Fruit fly (Drosophila melanogaster): ENCODE measurements around the gene CG32115.

DNA sequence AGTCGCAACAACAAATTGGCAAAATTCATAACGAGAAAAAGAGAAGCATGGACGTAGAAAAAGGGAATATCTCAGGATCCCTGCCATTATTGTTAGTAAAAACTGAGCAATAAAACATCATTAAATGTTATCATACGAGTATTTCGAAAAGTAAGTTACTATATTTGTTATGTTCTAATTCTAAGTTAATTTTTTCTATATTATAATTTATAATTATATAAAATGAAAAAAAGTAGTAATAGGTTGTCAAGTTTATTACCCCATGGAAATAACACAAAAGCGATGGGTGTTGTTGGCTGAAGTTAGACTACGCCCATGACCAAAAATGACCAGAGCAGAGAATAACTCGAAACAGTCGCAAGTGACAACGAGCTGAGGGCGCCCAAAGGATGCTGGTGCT lies 2.0 kb upstream of the CG32115 start:
- TF ChIP-seq exex (tag; optimal IDR thresholded peaks at IDR 0.05): no peak
- no peak for TF ChIP-seq CG14667 (GFP tag; IDR thresholded peaks at IDR 0.05)
- no peak for TF ChIP-seq CG18619 (GFP tag; optimal IDR thresholded peaks at IDR 0.05)
- TF ChIP-seq wek (GFP tag; optimal IDR thresholded peaks at IDR 0.05): no peak
- TF ChIP-seq bigmax (GFP tag; optimal IDR thresholded peaks at IDR 0.05): no peak
- TF ChIP-seq CG42726 (GFP tag; IDR thresholded peaks at IDR 0.05; ENCODE audit: partially characterized antibody): no peak
- TF ChIP-seq sens-2 (GFP tag; IDR thresholded peaks at IDR 0.05): no peak
- no peak for TF ChIP-seq Ets65A (GFP tag)
- TF ChIP-seq HmgZ (tag; optimal IDR thresholded peaks at IDR 0.05): no peak
- TF ChIP-seq ro (GFP tag; IDR thresholded peaks at IDR 0.05): no peak
